Worm (Caenorhabditis elegans) whole organism, dauer: ENCODE measurements around the gene F48E3.9.

ENCODE experiments used
- unc-62 ChIP-seq: sonication (generic microtip); optimal IDR thresholded peaks from 2 replicates; lab custom pipeline; 2017; ENCODE audit warnings: missing biosample characterization, missing genetic modification reagents, missing genetic modification characterization

The F48E3.9 gene

DNA sequence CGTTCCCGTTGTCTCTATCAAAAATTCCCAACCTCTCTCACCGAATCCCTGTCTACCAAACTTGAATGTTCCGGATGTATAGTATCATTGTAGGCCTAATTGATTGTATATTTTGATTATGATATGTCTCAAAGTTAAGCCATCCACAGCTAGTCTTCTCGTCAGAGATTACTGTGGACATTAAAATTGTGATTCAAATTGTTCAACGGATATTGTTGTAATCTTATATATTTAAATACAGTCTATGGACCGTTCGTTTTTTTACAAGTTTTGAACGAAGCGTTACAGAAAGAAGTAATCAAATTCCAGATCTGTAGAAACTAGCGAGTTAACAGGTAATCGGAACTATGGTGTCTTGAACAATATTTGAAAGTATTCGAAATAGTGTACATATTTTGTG lies at the start of gene F48E3.9:
Gene F48E3.9, plus strand, starts transcription at position 301 of the 400 bp plus-strand sequence.
- TF ChIP-seq unc-62 = no peak

DNA sequence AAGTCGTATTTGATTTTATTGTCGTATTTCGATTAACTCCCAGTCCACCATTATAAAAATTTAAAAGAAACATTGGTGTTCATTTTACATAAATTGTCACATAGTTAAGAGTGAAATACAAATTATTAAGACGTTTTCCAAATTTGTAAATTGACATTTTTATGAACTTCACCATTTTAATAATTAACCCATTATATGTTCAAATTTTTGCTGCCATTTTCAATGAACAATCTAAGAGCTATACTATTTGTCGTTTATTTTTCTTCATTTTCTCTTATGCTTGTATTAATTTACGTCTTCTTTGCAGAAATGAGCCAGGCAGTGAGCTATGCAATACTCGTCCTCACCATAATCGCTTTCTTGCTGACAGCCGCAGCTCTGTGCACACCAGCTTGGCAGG lies 49.7 kb upstream of the F48E3.9 start, which contains the start of gene clc-2:
Gene clc-2, plus strand, starts transcription at position 301 of the 400 bp plus-strand sequence.
- no peak for TF ChIP-seq unc-62

DNA sequence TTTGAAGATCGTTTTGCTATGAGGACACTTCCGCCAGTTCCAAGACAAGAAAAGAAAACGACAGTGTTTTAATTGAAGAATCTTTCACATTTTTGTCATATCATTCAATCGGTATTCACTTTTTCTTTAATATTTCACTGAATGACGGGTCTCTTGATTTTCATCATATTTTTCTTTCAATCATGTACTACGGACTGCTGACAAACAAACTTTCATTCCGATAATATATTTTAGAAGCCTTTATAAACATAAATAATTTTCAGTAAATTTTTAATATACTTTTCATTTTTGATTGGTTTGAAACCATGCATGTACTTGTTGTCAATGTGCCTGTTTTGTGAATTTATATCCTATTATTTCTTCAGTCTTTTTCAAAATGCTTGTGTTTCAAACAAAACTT lies 47.6 kb upstream of the F48E3.9 start, which contains the start of gene clc-5:
Gene clc-5, plus strand, starts transcription at position 301 of the 400 bp plus-strand sequence.
- no peak for TF ChIP-seq unc-62

- TF ChIP-seq unc-62 = no peak
Observed at ce11 chrX:7436912-7437311, 43.9 kb upstream of the F48E3.9 start.

ce11 chrX:7437949-7438348 lies 42.9 kb upstream of the F48E3.9 start, which contains the start of gene C01C10.2:
Gene C01C10.2 (minus strand): TSS chrX:7438118.
- no peak for TF ChIP-seq unc-62

DNA sequence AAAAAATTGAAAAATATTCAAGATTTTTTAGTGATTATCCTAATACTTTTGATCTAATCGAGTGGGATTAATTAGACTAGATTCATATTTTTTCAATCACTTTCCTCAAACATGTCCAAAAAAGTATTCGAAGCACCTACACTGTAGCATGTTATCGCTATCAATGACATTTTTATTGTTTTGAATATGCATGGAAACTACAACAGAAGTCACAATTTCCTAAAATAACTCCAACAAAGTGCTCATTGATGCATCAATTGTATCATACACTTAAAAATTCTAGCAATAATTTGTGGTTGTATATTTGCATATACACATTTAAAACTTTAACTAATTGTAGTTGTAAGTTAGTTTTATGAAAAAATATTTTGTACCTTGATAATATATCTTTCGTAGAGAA lies 40.8 kb upstream of the F48E3.9 start:
- no peak for TF ChIP-seq unc-62

ce11 chrX:7442477-7442876 lies 38.4 kb upstream of the F48E3.9 start, which contains the start of gene acl-12:
Gene acl-12 (minus strand): TSS chrX:7442577.
- TF ChIP-seq unc-62 = no peak

ce11 chrX:7445734-7446133 lies 35.1 kb upstream of the F48E3.9 start:
- no peak for TF ChIP-seq unc-62

DNA sequence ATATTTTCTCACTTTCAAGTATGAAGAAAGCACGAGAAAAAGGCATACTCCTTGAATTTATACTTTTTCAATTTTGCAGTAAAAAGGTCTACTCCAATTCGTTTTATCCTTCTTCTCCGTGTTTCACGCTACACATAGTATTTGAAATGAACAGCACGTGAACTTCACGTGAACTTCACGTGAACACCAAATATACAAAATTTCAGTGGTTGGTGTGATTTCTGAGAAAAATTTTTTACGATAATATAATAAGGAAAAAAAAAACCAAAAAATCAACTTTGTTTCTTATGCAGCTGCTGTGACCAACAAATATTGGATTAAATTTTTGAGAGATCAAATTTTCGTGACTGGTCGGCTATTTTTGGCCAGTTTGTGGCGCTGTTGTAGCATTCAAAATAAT lies 34.4 kb upstream of the F48E3.9 start:
- TF ChIP-seq unc-62 = no peak

- TF ChIP-seq unc-62 = no peak
Observed at ce11 chrX:7447340-7447739, 33.5 kb upstream of the F48E3.9 start.

DNA sequence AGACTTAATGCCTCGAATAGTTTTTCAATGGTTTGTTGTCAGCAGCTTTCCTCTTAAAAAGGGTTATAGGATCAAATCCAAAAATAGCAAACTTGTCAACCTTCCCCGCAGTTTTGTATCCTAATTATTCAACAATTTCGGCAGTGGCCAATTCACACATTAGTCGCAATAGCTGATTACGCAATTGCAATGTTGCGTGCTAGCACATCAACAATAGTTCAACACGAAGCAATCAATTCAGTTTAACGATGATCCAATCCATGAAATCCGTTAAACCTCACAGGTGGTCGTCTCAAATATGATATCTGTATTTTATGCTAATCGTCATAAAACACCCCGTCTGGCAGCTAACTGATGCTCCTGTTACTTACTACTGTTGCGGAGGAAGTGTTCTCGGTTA lies 28.2 kb upstream of the F48E3.9 start:
- no peak for TF ChIP-seq unc-62

- TF ChIP-seq unc-62 = no peak
Observed at ce11 chrX:7455960-7456359, 24.9 kb upstream of the F48E3.9 start.

DNA sequence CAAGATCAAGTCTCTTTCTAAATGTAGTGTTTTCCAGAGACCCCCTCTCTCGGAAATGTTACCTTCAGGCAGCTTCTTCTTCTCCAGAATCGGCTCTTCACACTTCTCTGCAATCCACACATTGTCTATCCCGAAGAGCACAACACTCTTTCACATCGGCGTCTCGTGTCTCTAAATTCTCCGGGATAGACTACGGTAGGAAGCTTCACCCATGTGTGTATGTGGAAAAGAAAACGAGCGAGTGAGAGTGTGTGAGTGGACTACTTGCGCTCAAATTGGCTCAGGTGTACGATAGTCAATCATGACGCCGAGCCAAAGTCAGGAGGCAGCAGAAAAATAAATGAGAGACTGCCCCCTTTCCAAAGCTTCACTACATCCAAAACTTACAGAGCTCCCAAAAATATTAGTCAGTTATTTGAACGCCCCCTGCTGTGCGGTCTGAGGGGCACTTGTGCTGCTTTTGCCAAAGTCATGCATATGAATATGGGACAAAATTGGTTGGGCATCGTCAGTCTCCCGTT lies 23.6 kb upstream of the F48E3.9 start:
- TF ChIP-seq unc-62 = no peak

ce11 chrX:7460516-7460915 lies 20.3 kb upstream of the F48E3.9 start:
- TF ChIP-seq unc-62 = no peak

DNA sequence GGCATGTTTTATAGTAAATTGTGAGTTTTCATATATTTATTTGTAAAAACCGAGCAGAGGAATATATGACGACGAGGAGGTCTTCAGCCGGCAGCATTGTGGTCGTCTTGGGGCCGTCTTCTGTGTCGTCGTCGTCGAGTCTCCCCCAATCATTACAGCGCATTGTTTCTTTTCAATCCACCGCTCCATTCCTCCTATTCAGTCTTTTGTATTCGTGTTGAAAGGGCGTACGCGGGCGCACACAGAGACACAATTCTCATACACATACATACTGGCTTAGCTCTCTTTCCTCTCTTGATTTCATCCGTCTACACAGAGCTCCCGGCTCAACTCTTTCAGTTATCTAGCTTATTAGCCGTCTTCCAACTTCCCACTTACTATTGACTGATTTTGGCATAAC lies 17.2 kb upstream of the F48E3.9 start, which contains the start of gene sox-2:
Gene sox-2, minus strand, starts transcription at position 100 of the 400 bp plus-strand sequence.
- no peak for TF ChIP-seq unc-62

DNA sequence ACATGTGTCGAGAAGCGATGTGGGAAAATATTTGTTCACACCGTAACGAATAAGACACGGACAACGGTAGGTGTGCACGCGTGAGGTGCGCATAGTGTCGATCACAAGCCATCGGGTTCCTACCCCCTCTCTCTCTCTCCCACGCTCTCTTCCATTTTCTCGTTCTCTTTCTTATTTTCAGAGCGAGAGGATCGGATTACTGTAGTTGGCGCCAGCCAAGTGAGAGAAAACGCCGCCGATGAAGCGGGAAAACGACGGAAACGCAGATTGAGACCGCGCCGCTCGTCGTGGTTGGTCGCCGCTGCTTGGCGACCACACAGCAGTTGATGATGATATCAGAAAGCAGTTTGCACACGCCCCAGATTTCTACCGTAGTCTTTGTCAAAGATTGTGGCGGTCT lies 16.5 kb upstream of the F48E3.9 start:
- TF ChIP-seq unc-62 = no peak

DNA sequence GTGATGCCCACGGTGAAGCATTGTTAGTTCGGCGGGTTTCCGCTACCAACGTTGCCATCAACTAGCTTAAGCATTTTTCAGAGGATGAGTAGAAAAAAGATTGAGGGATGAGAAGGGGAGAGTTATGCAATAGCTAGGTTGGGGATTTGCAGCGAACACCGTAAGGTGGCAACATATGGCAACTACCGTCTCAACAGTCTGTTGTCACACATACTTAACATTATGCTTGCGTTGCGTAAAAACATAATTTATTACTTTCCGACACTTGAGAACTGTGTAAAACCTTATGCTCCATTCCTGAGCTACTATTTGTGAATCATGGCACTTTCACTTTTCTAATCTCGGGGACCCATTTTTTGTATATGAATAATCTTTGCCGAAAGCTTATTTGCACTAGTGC lies 14.2 kb upstream of the F48E3.9 start:
- no peak for TF ChIP-seq unc-62

DNA sequence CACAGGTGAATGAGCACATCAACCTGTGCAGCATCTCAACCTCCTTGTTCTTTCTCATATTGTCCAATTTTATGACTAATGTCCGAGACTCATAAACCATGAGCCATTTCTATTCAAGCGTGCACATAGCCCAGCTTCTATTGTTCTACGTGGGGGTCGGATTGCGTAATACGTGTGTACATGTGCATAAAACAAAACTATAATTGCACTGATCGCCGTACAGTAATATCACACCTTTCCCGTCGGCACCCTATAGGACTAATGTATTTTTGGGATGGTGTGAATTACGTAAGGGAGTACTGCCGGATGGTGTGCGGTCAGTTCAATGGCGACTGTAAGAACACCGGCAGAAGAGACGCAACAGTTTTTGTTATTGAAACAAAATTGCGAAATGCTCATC lies 10.9 kb upstream of the F48E3.9 start:
- no peak for TF ChIP-seq unc-62

- no peak for TF ChIP-seq unc-62
Observed at ce11 chrX:7474968-7475433, 5.9 kb upstream of the F48E3.9 start, which contains the start of gene coh-1. Gene coh-1 (minus strand): TSS chrX:7475018.
